Worm (Caenorhabditis elegans) whole organism, L2 larva: Measurements from ENCODE around the gene srz-104.
"Not testable (repeated sequence)": the region's sequence is repeated elsewhere in the genome, so short reads cannot be mapped to it uniquely, and the experiment has no call there.

Experiments
- F13H6.1 ChIP-seq: sonication (generic microtip); optimal IDR thresholded peaks from 2 replicates; lab custom pipeline; 2016; ENCODE audit warnings: missing genetic modification characterization, missing compliant biosample characterization
- R02D3.7 ChIP-seq: fragments of 150-350 bp; optimal IDR thresholded peaks from 2 replicates; lab custom pipeline; 2014; ENCODE audit warnings: missing biosample characterization, missing genetic modification characterization
- ceh-82 ChIP-seq: fragments of 150-350 bp; optimal IDR thresholded peaks from 2 replicates; lab custom pipeline; 2014; ENCODE audit warnings: missing biosample characterization, missing genetic modification characterization
- egl-27 ChIP-seq: sonication (generic microtip); optimal IDR thresholded peaks from 3 replicates; lab custom pipeline; 2017; ENCODE audit warnings: missing biosample characterization, missing genetic modification reagents, missing genetic modification characterization
- fos-1 ChIP-seq: fragments of 150-350 bp; optimal IDR thresholded peaks from 2 replicates; lab custom pipeline; 2014; ENCODE audit warnings: missing biosample characterization, missing genetic modification characterization
- nhr-10 ChIP-seq: sonication (generic microtip); optimal IDR thresholded peaks from 2 replicates; lab custom pipeline; 2017; ENCODE audit warnings: missing biosample characterization, missing genetic modification characterization
- nhr-11 ChIP-seq: fragments of 150-350 bp; optimal IDR thresholded peaks from 2 replicates; lab custom pipeline; 2014; ENCODE audit warnings: missing biosample characterization, missing genetic modification characterization
- nhr-237 ChIP-seq: fragments of 150-350 bp; optimal IDR thresholded peaks from 2 replicates; lab custom pipeline; 2014; ENCODE audit warnings: missing biosample characterization, missing genetic modification characterization
- unc-62 ChIP-seq: fragments of 150-350 bp; optimal IDR thresholded peaks from 2 replicates; lab custom pipeline; 2014; ENCODE audit warnings: missing biosample characterization, missing genetic modification reagents, missing genetic modification characterization

ce11 chrIV:16307925-16308324, 15.5 kb upstream of the srz-104 start, which contains the start of gene rac-2:
- TF ChIP-seq unc-62 (GFP tag; lab: Kevin White, UChicago); nhr-10 (tag; lab: Kevin White, UChicago); fos-1 (tag; lab: Kevin White, UChicago); F13H6.1 (tag; lab: Kevin White, UChicago); egl-27 (tag; lab: Kevin White, UChicago); nhr-237 (tag; lab: Kevin White, UChicago); ceh-82 (tag; lab: Kevin White, UChicago); nhr-11 (tag; lab: Kevin White, UChicago); R02D3.7 (tag; lab: Kevin White, UChicago): not testable (repeated sequence)
